Worm (Caenorhabditis elegans): Measurements from ENCODE around the gene far-4.

DNA sequence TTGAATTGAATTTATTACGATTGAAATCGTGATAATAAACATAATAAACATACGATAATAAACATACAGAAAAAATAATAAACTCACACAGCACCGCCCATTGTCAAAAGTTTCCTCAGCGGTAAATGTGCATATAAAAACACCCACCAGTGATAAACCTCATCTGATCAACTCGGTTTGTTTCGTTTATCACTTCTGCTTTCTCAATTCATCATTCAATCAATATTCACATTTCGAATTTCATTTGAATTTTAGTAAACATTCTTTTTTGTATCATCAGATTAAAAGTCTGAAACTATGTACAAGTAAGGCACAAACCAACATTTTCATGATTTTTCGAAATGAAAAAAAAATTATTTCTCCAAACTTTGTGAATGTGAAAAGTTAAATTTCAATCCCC lies 13.7 kb upstream of the far-4 start, which contains the start of gene try-10:
- TF ChIP-seq flt-1 (GFP tag; IDR thresholded peaks at IDR 0.05), result no peak
- no peak for TF ChIP-seq ztf-29 (GFP tag; IDR thresholded peaks at IDR 0.05)
- TF ChIP-seq ref-1 (GFP tag; conservative IDR thresholded peaks at IDR 0.05), result no peak
- no peak for TF ChIP-seq med-1 (GFP tag; optimal IDR thresholded peaks at IDR 0.05; ENCODE audit: insufficient read depth)
- no peak for TF ChIP-seq tab-1 (GFP tag; IDR thresholded peaks at IDR 0.05)
- no peak for TF ChIP-seq ztf-23 (GFP tag; IDR thresholded peaks at IDR 0.05)

Measured in whole organism, midembryonic.